Fruit fly (Drosophila melanogaster): Measurements from ENCODE around the gene CG18135.

Gene CG18135

DNA sequence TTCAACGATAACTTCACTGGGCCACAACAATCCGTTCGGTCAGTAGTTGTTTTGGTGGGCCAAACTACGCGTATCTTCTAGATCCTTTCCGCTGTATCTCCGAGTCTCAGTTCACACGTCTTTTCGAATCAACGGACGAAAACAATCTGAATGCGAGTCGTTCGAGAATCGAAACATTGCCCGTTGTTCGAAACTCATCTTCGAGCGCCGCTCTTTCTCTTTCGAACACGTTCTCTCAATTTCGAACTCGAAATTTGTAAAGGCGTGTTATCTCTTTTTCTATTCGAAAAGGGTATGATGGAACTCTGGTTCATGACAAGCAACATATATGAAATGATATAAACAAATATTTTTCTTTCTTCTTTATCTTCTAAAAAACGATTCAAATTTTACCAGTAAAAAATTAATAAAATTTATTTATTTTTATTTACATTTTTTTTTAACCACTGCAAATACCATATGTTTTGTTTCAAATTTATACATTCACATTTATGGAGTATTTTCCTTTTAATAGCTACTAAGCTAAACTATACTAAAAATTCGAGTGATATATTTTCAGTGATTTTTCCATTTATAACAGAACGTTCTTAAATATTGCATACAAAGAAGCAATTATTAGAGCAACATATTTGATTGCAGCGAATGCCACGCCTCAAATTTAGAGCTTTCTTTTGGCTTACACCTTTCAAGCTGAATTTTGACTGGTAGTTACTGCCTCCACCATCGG lies 47.4 kb upstream of the CG18135 start, which contains the start of gene nkd (continued):
- TF ChIP-seq CG10669 (GFP tag; optimal IDR thresholded peaks at IDR 0.05) (peak; percentile 66), acj6 (GFP tag; optimal IDR thresholded peaks at IDR 0.05) (peak; percentile 82), Eip75B (GFP tag; optimal IDR thresholded peaks at IDR 0.05) (peak; percentile 44), spab (GFP tag; optimal IDR thresholded peaks at IDR 0.05) (peak; percentile 55), vri (GFP tag; optimal IDR thresholded peaks at IDR 0.05) (peak; percentile 56), topi (GFP tag; optimal IDR thresholded peaks at IDR 0.05) (peak; percentile 76), CG6792 (GFP tag; optimal IDR thresholded peaks at IDR 0.05) (peak; percentile 79), CG6163 (GFP tag; IDR thresholded peaks at IDR 0.05) (peak; percentile 90), Met (GFP tag; optimal IDR thresholded peaks at IDR 0.05) (peak; percentile 86), fkh (GFP tag; optimal IDR thresholded peaks at IDR 0.05) (peak; percentile 40), esn (GFP tag; optimal IDR thresholded peaks at IDR 0.05) (peak; percentile 90), CG7368 (GFP tag; optimal IDR thresholded peaks at IDR 0.05) (peak; percentile 79), CG8119 (GFP tag; IDR thresholded peaks at IDR 0.05) (peak; percentile 87), CG4318 (GFP tag; optimal IDR thresholded peaks at IDR 0.05) (peak; percentile 33), Ets96B (tag; optimal IDR thresholded peaks at IDR 0.05) (peak; percentile 82), Ets21C (GFP tag; optimal IDR thresholded peaks at IDR 0.05) (peak; percentile 63), cyc (GFP tag; optimal IDR thresholded peaks at IDR 0.05) (peak; percentile 69), CG1621 (tag; optimal IDR thresholded peaks at IDR 0.05) (peak; percentile 9), CG16779 (tag; optimal IDR thresholded peaks at IDR 0.05) (peak; percentile 32)

DNA sequence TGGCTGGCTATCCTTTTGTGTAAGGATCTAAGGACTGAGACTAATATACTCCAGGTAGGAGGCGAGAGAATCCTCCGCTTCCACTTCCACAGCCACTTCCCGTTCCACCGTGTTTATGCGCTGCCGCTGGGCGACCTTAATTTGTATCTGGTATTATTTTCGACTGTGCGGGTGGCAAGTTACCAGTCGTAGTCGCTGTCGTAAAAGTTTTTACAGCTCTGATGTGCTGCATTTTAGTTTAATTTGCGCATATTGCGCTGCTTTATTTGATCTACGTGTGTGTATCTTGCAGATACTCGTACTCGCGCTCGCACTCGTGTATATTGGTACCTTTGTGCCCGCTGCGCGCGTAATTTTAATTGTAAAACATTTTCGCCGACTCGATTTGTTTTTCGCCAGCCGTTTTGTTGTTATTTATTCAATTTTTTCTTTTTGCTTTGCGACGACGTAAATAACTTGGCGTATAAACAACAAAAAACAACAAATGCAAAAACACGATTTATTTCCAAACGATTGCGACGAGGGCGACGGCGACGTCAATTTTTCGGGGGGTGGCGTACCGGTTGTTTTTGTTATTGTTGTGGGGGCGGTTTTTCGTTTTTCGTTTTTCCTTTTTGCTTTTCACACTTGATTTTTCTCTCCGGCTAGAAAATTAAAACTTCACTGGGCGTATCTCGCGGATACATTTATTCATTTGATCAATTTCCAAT lies 46.7 kb upstream of the CG18135 start:
- TF ChIP-seq CG6163 (GFP tag; IDR thresholded peaks at IDR 0.05) (peak; percentile 43; the same call in 2 of the 3 replicates), Eip78C (GFP tag) (peak; percentile 55), eg (GFP tag; IDR thresholded peaks at IDR 0.05) (peak; percentile 15), CG8632 (GFP tag; optimal IDR thresholded peaks at IDR 0.05) (no peak), CG6792 (GFP tag; optimal IDR thresholded peaks at IDR 0.05) (no peak), lz (GFP tag; optimal IDR thresholded peaks at IDR 0.05) (no peak), Smox (GFP tag; optimal IDR thresholded peaks at IDR 0.05) (no peak), pdm3 (GFP tag; optimal IDR thresholded peaks at IDR 0.05) (no peak), Lpt (GFP tag; optimal IDR thresholded peaks at IDR 0.05) (no peak), CG15336 (GFP tag; IDR thresholded peaks at IDR 0.05) (peak; percentile 11; the same call in 1 of the 2 replicates), CG10669 (GFP tag; optimal IDR thresholded peaks at IDR 0.05) (no peak), CG16779 (tag; optimal IDR thresholded peaks at IDR 0.05) (no peak), fkh (GFP tag; optimal IDR thresholded peaks at IDR 0.05) (peak; percentile 46), CG10631 (GFP tag; optimal IDR thresholded peaks at IDR 0.05) (no peak), CG8119 (GFP tag; IDR thresholded peaks at IDR 0.05) (no peak; the same call in 2 of the 3 replicates), CG9139 (GFP tag; optimal IDR thresholded peaks at IDR 0.05) (no peak), CG6808 (GFP tag; optimal IDR thresholded peaks at IDR 0.05) (no peak), CG6276 (GFP tag; optimal IDR thresholded peaks at IDR 0.05) (peak; percentile 40)

DNA sequence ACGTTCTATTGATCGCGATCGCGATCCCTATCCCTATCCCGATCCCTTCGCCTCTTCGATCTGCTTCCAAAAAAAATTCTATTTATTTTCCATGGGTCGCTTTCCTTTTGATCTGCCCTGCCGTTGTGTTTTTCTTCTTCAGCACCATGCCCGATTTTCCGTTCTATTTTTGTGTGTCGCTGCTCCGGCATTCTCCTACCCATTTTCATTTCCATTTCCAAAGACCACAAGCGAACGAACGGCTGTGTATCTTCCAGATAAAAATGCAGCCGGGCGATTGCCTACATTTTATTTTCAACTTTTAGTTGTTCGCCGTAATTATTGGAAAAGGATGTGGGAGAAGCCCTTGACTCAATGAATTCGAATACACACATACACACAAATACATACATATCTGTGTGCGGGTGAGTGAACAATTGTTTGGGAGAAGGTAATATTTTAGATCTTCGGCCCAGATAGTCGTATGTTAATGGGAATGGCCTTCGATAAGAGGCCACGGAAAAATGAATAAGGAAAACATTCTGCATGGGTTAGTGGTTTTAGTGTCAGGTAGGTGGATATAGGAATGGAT lies 45.5 kb upstream of the CG18135 start:
- TF ChIP-seq Hr38 (GFP tag; optimal IDR thresholded peaks at IDR 0.05) (no peak), Eip78C (GFP tag) (peak; percentile 19)

DNA sequence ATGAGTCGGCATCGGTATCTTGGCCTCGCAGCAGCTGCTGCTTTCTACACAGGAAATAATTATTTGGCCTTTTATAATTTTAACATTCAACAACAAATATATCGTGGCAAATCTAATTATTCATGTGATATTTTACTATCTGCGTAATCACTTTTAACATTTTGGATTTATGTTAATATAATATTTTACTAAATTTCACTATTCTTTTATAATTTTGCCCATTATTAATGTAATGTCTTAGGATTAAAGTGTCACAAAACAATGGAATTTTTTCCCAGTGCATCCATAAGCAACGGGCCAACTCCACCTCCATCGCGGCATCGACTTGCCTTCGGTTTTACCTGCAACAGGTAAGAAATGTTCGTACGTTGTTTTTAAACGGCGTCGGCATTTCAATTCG lies 44.4 kb upstream of the CG18135 start:
- TF ChIP-seq Eip93F (GFP tag; optimal IDR thresholded peaks at IDR 0.05) (peak; percentile 66), OdsH (GFP tag; optimal IDR thresholded peaks at IDR 0.05) (peak; percentile 93), fd85E (GFP tag; optimal IDR thresholded peaks at IDR 0.05) (peak; percentile 67), CG11294 (GFP tag; IDR thresholded peaks at IDR 0.05) (peak; percentile 71), CG4318 (GFP tag; optimal IDR thresholded peaks at IDR 0.05) (peak; percentile 94), eg (GFP tag; IDR thresholded peaks at IDR 0.05) (peak; percentile 86), dac (GFP tag; optimal IDR thresholded peaks at IDR 0.05) (peak; percentile 88), salr (GFP tag; optimal IDR thresholded peaks at IDR 0.05) (peak; percentile 65 to 93), ss (GFP tag; optimal IDR thresholded peaks at IDR 0.05) (peak; percentile 94 to 95), vri (GFP tag; optimal IDR thresholded peaks at IDR 0.05) (peak; percentile 72), CG10669 (GFP tag; optimal IDR thresholded peaks at IDR 0.05) (peak; percentile 94), lz (GFP tag; optimal IDR thresholded peaks at IDR 0.05) (peak; percentile 92), fkh (GFP tag; optimal IDR thresholded peaks at IDR 0.05) (peak; percentile 14), CG6808 (GFP tag; optimal IDR thresholded peaks at IDR 0.05) (peak; percentile 95), CG6854 (GFP tag; optimal IDR thresholded peaks at IDR 0.05) (peak; percentile 78), CG7368 (GFP tag; optimal IDR thresholded peaks at IDR 0.05) (peak; percentile 88), CG8632 (GFP tag; optimal IDR thresholded peaks at IDR 0.05) (peak; percentile 95), CG1621 (tag; optimal IDR thresholded peaks at IDR 0.05) (peak; percentile 84), achi (GFP tag; optimal IDR thresholded peaks at IDR 0.05) (peak; percentile 93), Hr38 (GFP tag; optimal IDR thresholded peaks at IDR 0.05) (no peak)

Data from whole organism, prepupa.